Worm (Caenorhabditis elegans): ENCODE measurements around the gene C55C3.4.

Gene C55C3.4

DNA sequence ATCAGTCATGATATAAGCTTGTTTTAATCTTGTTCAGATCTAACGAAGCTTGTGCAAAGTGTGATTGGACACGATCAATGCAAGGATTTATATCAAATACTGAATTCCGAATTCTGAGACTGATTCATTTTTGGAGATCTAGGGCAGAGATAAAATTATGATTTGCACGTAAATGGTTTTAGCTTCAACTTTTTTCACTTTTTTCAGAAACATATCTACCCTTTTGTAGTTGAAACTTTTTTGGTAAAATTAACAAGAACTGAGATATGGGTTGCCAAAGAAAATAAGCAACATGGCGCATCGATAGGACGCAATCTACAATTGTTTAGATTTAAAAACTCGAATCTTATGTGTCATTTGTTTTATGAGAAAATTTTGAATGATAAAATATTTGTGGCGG is at the start of gene C55C3.4:
TSS of gene C55C3.4 (minus strand) at position 101 of the 400 bp plus-strand sequence.
- TF ChIP-seq W03F9.2 (tag; optimal IDR thresholded peaks at IDR 0.05), result no peak
- no peak for TF ChIP-seq dao-5 (tag; optimal IDR thresholded peaks at IDR 0.05)
- TF ChIP-seq him-1 (tag; optimal IDR thresholded peaks at IDR 0.05), result no peak

DNA sequence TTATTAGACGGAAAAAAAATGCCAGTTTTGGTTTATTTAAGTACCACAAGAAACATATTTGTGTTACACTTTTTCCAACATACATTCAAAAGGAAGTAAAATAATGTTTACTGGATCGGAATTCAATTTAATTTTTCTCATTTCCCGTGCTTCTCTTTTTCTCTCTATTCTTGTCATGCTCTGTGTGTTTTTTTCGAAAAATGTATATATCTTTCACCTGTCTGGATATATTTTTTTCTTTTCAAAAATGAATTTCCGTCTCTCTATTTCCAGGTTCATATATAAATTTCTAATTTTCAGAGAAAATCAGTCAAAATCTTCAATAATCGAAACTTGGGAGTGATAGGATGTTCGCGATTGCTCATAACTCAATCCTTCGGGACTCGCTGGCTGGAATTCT is 47.4 kb upstream of the C55C3.4 start, which contains the start of gene H35B03.1:
TSS of gene H35B03.1 (plus strand) at position 301 of the 400 bp plus-strand sequence.
- no peak for TF ChIP-seq W03F9.2 (tag; optimal IDR thresholded peaks at IDR 0.05)
- no peak for TF ChIP-seq dao-5 (tag; optimal IDR thresholded peaks at IDR 0.05)
- no peak for TF ChIP-seq him-1 (tag; optimal IDR thresholded peaks at IDR 0.05)

DNA sequence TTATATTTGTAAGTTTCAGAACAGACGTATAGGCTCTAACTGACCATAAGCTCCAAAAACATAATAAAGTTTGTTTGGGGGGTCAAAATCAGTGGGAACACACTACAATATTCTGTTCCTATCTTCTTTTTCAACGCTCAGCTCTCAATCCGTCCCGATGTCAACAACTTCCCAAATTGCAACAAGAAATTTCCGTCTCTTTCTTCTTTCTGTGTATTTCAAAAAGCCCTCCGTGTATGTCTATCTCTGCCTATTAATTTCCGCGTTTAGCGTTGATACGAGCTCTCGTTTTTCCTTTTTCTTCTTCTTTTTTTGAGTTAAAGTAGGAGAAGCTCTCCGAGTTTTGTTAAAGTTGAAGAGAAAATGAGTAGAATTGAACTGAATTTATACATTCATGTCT is 45.7 kb upstream of the C55C3.4 start:
- TF ChIP-seq dao-5 (tag; optimal IDR thresholded peaks at IDR 0.05) (no peak), him-1 (tag; optimal IDR thresholded peaks at IDR 0.05) (no peak), W03F9.2 (tag; optimal IDR thresholded peaks at IDR 0.05) (no peak)

- TF ChIP-seq W03F9.2 (tag; optimal IDR thresholded peaks at IDR 0.05), result no peak
- no peak for TF ChIP-seq dao-5 (tag; optimal IDR thresholded peaks at IDR 0.05)
- TF ChIP-seq him-1 (tag; optimal IDR thresholded peaks at IDR 0.05), result no peak
Measured at ce11 chrIV:5715341-5716112, 37.6 kb upstream of the C55C3.4 start.

DNA sequence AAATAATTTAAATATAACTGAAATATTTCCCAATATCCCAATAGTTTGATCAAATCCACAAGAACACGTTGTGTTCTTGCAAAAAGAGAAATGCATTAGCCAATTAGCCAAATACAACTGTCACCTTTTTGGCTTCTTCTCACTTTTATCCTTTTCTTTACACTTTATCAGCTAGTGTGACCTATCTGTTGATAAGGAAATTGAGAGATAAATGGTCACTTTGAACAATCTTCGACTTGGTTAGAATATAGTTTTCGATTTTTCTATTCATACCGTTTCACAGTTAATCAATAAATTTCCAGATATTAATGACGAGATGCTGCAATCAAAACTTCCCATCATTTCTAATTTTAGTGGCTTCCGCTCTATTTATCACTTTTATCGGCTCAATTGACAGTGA is 30.9 kb upstream of the C55C3.4 start, which contains the start of gene C55C3.1:
TSS of gene C55C3.1 (plus strand) at position 301 of the 400 bp plus-strand sequence.
- TF ChIP-seq dao-5 (tag; optimal IDR thresholded peaks at IDR 0.05) (no peak), W03F9.2 (tag; optimal IDR thresholded peaks at IDR 0.05) (no peak), him-1 (tag; optimal IDR thresholded peaks at IDR 0.05) (no peak)

DNA sequence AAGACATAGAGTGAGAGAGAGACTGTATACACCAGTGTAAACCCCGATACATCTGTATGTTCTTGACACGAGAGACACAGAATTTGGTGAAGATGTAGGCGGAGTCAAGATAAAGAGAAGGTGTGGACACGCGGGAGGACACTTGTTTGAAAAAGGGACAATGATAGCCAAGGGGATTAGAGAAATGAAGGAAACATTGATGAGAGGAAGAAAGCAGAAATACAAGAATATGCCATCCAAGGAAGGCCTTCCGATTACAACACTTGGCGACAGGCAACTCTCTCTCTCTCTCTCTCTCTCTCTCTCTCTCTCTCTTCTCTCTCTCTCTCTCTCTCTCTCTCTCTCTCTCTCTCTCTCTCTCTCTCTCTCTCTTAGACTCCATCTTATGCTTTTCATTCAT is 28.7 kb upstream of the C55C3.4 start:
- TF ChIP-seq W03F9.2 (tag; optimal IDR thresholded peaks at IDR 0.05), result no peak
- TF ChIP-seq dao-5 (tag; optimal IDR thresholded peaks at IDR 0.05), result no peak
- TF ChIP-seq him-1 (tag; optimal IDR thresholded peaks at IDR 0.05), result no peak

DNA sequence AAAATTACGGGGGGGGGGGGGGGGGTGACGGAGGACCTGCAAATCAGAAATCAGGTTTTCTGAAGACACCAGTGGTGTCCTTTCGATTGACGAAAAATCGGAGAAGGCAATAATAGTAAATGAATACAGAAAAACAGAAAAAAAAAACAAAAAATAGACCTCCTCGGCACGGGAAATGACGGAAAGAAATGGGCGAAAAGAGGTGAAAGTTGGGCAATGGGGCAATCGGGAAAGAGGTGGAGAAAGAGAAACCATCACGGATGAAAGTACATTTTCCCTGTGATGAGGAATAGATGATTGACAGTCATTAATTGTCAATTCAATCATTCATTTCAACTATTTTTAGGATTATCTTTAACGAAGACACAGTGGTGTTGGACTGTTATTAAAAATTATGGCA is 26.0 kb upstream of the C55C3.4 start:
- TF ChIP-seq him-1 (tag; optimal IDR thresholded peaks at IDR 0.05) (no peak), dao-5 (tag; optimal IDR thresholded peaks at IDR 0.05) (no peak), W03F9.2 (tag; optimal IDR thresholded peaks at IDR 0.05) (no peak)

DNA sequence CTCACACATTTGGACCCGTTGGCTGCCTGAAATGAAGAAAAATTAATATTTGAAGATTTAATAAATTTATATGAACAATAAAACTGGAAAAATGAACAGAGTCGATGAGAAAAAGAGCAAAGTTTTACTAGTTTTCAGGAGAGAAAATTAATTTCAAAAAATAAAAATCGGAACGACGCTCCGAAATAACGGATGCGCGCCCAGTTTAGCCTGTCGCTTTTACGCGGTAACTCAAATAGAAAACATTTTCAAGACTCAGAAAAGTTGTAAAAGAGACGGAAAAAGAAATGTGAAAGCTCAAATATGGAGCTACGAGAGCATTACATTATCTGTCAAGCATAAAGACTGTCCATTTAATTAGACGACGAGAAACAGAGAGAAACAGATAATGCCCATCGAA is 25.5 kb upstream of the C55C3.4 start, which contains the start of the genes C55C3.73 and perm-5:
TSS of gene C55C3.73 (minus strand) at position 9 of the 400 bp plus-strand sequence.
TSS of gene perm-5 (minus strand) at position 26 of the 400 bp plus-strand sequence.
- TF ChIP-seq him-1 (tag; optimal IDR thresholded peaks at IDR 0.05) (no peak), dao-5 (tag; optimal IDR thresholded peaks at IDR 0.05) (no peak), W03F9.2 (tag; optimal IDR thresholded peaks at IDR 0.05) (no peak)

ce11 chrIV:5701646-5702045 is 23.7 kb upstream of the C55C3.4 start:
- TF ChIP-seq dao-5 (tag; optimal IDR thresholded peaks at IDR 0.05) (no peak), him-1 (tag; optimal IDR thresholded peaks at IDR 0.05) (no peak), W03F9.2 (tag; optimal IDR thresholded peaks at IDR 0.05) (no peak)

ce11 chrIV:5700372-5700771 is 22.4 kb upstream of the C55C3.4 start:
- TF ChIP-seq him-1 (tag; optimal IDR thresholded peaks at IDR 0.05) (no peak), W03F9.2 (tag; optimal IDR thresholded peaks at IDR 0.05) (no peak), dao-5 (tag; optimal IDR thresholded peaks at IDR 0.05) (no peak)

ce11 chrIV:5690386-5691080 is 12.6 kb upstream of the C55C3.4 start, which contains the start of gene C55C3.8:
TSS of gene C55C3.8 (plus strand) at chrIV:5691030.
- TF ChIP-seq dao-5 (tag; optimal IDR thresholded peaks at IDR 0.05) (no peak), W03F9.2 (tag; optimal IDR thresholded peaks at IDR 0.05) (no peak), him-1 (tag; optimal IDR thresholded peaks at IDR 0.05) (no peak)

- TF ChIP-seq him-1 (tag; optimal IDR thresholded peaks at IDR 0.05), result no peak
- no peak for TF ChIP-seq W03F9.2 (tag; optimal IDR thresholded peaks at IDR 0.05)
- TF ChIP-seq dao-5 (tag; optimal IDR thresholded peaks at IDR 0.05), result no peak
Measured at ce11 chrIV:5685014-5685413, 7.1 kb upstream of the C55C3.4 start, which contains the start of gene C55C3.3. TSS of gene C55C3.3 (plus strand) at chrIV:5685287.

ce11 chrIV:5682547-5683234 is 4.7 kb upstream of the C55C3.4 start, which contains the start of the genes C55C3.7 and C55C3.6:
TSS of gene C55C3.7 (minus strand) at chrIV:5682647.
TSS of gene C55C3.6 (plus strand) at chrIV:5683184.
- TF ChIP-seq him-1 (tag; optimal IDR thresholded peaks at IDR 0.05), result no peak
- no peak for TF ChIP-seq W03F9.2 (tag; optimal IDR thresholded peaks at IDR 0.05)
- no peak for TF ChIP-seq dao-5 (tag; optimal IDR thresholded peaks at IDR 0.05)

Measured in whole organism, L4/young adult.